Worm (Caenorhabditis elegans): ENCODE measurements around the gene D2062.13.

ce11 chrII:2649539-2649938 lies 37.2 kb downstream of the D2062.13 start, which contains the start of the genes F22E5.13 and F22E5.6:
- no peak for TF ChIP-seq ets-7 (tag; optimal IDR thresholded peaks at IDR 0.05)
- no peak for TF ChIP-seq F13C5.2 (tag; optimal IDR thresholded peaks at IDR 0.05)
- no peak for TF ChIP-seq ama-1 (optimal IDR thresholded peaks at IDR 0.05)
- TF ChIP-seq ceh-13 (GFP tag; optimal IDR thresholded peaks at IDR 0.05), result no peak
- TF ChIP-seq hnd-1 (tag; optimal IDR thresholded peaks at IDR 0.05), result no peak
- TF ChIP-seq hmbx-1 (tag; optimal IDR thresholded peaks at IDR 0.05), result no peak
- TF ChIP-seq B0310.2 (tag; optimal IDR thresholded peaks at IDR 0.05), result no peak
- TF ChIP-seq tra-4 (tag; optimal IDR thresholded peaks at IDR 0.05), result no peak
